Fruit fly (Drosophila melanogaster): Measurements from ENCODE around the gene Tdh.
A peak's percentile ranks its signal among the peaks of the same experiment; 100 is the strongest.

Tdh gene

DNA sequence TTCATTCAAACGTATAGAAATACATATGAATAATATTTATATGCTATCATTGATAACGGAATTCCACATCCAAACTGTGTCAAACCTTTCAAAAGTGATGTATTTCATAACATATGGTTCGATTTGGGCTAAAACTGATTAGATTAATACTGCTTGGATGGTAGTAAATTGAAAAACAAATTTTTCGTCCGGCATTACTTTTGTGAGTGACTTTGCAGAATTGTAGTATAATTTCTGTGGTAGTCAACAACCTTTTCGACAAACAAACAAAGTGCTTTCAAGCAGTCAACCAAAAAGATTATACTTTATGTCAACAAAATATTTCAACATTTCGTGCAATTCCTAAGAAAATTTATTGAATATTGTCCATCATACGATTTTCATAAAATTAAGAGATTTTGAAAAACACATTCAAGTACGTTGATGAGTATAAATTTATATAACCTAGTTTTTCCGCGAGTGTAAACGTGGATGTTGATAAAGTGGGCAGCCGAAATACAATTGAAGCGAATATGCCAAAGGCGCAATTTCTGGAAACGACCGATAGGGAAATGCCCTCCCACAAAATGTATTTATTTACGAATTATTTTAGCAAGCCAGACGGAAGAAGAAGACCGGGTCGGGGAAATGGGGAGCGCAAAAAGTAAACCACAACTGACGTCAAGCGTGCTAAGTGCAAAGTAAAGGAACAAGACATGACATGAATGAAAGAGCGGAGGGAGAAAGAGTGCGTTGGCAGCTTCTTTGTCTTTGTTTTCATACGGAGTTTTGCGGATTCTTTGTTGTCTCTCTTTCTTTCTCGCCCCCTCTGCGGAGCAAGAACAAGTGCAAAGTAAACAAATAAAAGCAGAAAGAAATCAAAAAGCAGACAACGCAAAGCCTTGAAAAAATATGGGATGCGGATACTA is 51.4 kb downstream of the Tdh start (continued):
- no peak for TF ChIP-seq CG1024 (GFP tag; IDR thresholded peaks at IDR 0.05)
- no peak for TF ChIP-seq sens-2 (GFP tag; IDR thresholded peaks at IDR 0.05)
- no peak; the same call in 2 of the 3 replicates for TF ChIP-seq CG17361 (GFP tag; IDR thresholded peaks at IDR 0.05)
- TF ChIP-seq dmrt11E (tag; optimal IDR thresholded peaks at IDR 0.05): peak; percentile 5
- TF ChIP-seq kni (GFP tag; optimal IDR thresholded peaks at IDR 0.05): no peak
- peak; percentile 7 for TF ChIP-seq luna (GFP tag; optimal IDR thresholded peaks at IDR 0.05)
- no peak for TF ChIP-seq nerfin-1 (tag; optimal IDR thresholded peaks at IDR 0.05)
- TF ChIP-seq CrebB (tag; optimal IDR thresholded peaks at IDR 0.05): peak; percentile 18
- no peak for TF ChIP-seq CG10431 (GFP tag; optimal IDR thresholded peaks at IDR 0.05)
- TF ChIP-seq CG10209 (GFP tag; optimal IDR thresholded peaks at IDR 0.05): peak; percentile 38
- TF ChIP-seq CG17912 (GFP tag; optimal IDR thresholded peaks at IDR 0.05): no peak
- TF ChIP-seq CG11723 (GFP tag; optimal IDR thresholded peaks at IDR 0.05): no peak
- TF ChIP-seq CG34376 (GFP tag; optimal IDR thresholded peaks at IDR 0.05): no peak
- no peak for TF ChIP-seq D (optimal IDR thresholded peaks at IDR 0.05)
- TF ChIP-seq D (GFP tag; optimal IDR thresholded peaks at IDR 0.05): no peak
- TF ChIP-seq Hmr (GFP tag; optimal IDR thresholded peaks at IDR 0.05): peak; percentile 30
- TF ChIP-seq CG14667 (GFP tag; IDR thresholded peaks at IDR 0.05): no peak
- TF ChIP-seq stwl (tag; optimal IDR thresholded peaks at IDR 0.05): no peak
- no peak for TF ChIP-seq CG3847 (GFP tag; IDR thresholded peaks at IDR 0.05)
- TF ChIP-seq pzg (GFP tag; optimal IDR thresholded peaks at IDR 0.05): no peak
- TF ChIP-seq CG7928 (GFP tag; optimal IDR thresholded peaks at IDR 0.05): peak; percentile 14
- no peak for TF ChIP-seq gsb-n (tag; optimal IDR thresholded peaks at IDR 0.05)
- no peak for TF ChIP-seq CG4328 (GFP tag; optimal IDR thresholded peaks at IDR 0.05)
- TF ChIP-seq CG7786 (GFP tag; optimal IDR thresholded peaks at IDR 0.05): peak; percentile 51
- no peak for TF ChIP-seq CG11398 (GFP tag; optimal IDR thresholded peaks at IDR 0.05)
- TF ChIP-seq h (optimal IDR thresholded peaks at IDR 0.05): no peak
- peak; percentile 56; the same call in 1 of the 2 replicates for TF ChIP-seq crol (GFP tag; IDR thresholded peaks at IDR 0.05)
- no peak for TF ChIP-seq Jarid2 (GFP tag; optimal IDR thresholded peaks at IDR 0.05)
- TF ChIP-seq chinmo (GFP tag; IDR thresholded peaks at IDR 0.05; ENCODE audit: partially characterized antibody): no peak
- no peak for TF ChIP-seq CG33213 (GFP tag; optimal IDR thresholded peaks at IDR 0.05)
- no peak for TF ChIP-seq CG5180 (GFP tag; optimal IDR thresholded peaks at IDR 0.05)
- no peak for TF ChIP-seq Sry-β (GFP tag; optimal IDR thresholded peaks at IDR 0.05)
- TF ChIP-seq Fer3 (tag; optimal IDR thresholded peaks at IDR 0.05): peak; percentile 34
- no peak for TF ChIP-seq CG4854 (GFP tag; optimal IDR thresholded peaks at IDR 0.05)
- no peak for TF ChIP-seq pros (GFP tag; optimal IDR thresholded peaks at IDR 0.05)
- TF ChIP-seq gsb (GFP tag; IDR thresholded peaks at IDR 0.05): no peak
- TF ChIP-seq ind (GFP tag; optimal IDR thresholded peaks at IDR 0.05): peak; percentile 8
- TF ChIP-seq bbx (GFP tag; IDR thresholded peaks at IDR 0.05; ENCODE audit: partially characterized antibody): 0 out of 2 replicates have a peak, but pooled peaks have one; percentile 31
- TF ChIP-seq slp2 (GFP tag; optimal IDR thresholded peaks at IDR 0.05): peak; percentile 51
- TF ChIP-seq CG8478 (optimal IDR thresholded peaks at IDR 0.05): no peak
- TF ChIP-seq btn (GFP tag; optimal IDR thresholded peaks at IDR 0.05): no peak
- TF ChIP-seq Dip3 (GFP tag; optimal IDR thresholded peaks at IDR 0.05): peak; percentile 24
- peak; percentile 22 for TF ChIP-seq NK7.1 (GFP tag; optimal IDR thresholded peaks at IDR 0.05)
- TF ChIP-seq Usf (GFP tag; optimal IDR thresholded peaks at IDR 0.05): no peak
- TF ChIP-seq CG10366 (GFP tag; IDR thresholded peaks at IDR 0.05): peak; percentile 9; the same call in 1 of the 2 replicates
- no peak for TF ChIP-seq CG32767 (GFP tag; IDR thresholded peaks at IDR 0.05)
- peak; percentile 13 for TF ChIP-seq bcd (GFP tag; optimal IDR thresholded peaks at IDR 0.05)
- no peak for TF ChIP-seq dan (GFP tag; IDR thresholded peaks at IDR 0.05)
- TF ChIP-seq CG9437 (GFP tag; optimal IDR thresholded peaks at IDR 0.05): peak; percentile 25
- TF ChIP-seq Dad (GFP tag; optimal IDR thresholded peaks at IDR 0.05): no peak
